Fruit fly (Drosophila melanogaster) whole organism, prepupa: Measurements from ENCODE around the gene CG15308.

Experiments used
- CG3032 ChIP-seq: fragments of 200-800 bp; optimal IDR thresholded peaks from 2 replicates; lab custom pipeline; 2019; ENCODE audit warnings: missing biosample characterization, mild to moderate bottlenecking, missing genetic modification characterization, moderate library complexity
- OdsH ChIP-seq: fragments of 200-800 bp; sonication (Bioruptor generic); optimal IDR thresholded peaks from 3 replicates; lab custom pipeline; 2016; ENCODE audit warnings: missing biosample characterization, missing genetic modification characterization
- Sox15 ChIP-seq: fragments of 200-800 bp; sonication (Bioruptor generic); optimal IDR thresholded peaks from 3 replicates; lab custom pipeline; 2016; ENCODE audit warnings: missing biosample characterization, missing genetic modification characterization
- fd59A ChIP-seq: fragments of 200-800 bp; sonication (Bioruptor generic); optimal IDR thresholded peaks from 2 replicates; lab custom pipeline; 2017; ENCODE audit warnings: missing biosample characterization, mild to moderate bottlenecking, missing genetic modification characterization, missing genetic modification reagents
- spab ChIP-seq: fragments of 200-800 bp; sonication (Bioruptor generic); optimal IDR thresholded peaks from 2 replicates; lab custom pipeline; 2017; ENCODE audit warnings: missing biosample characterization, mild to moderate bottlenecking, missing genetic modification characterization, missing genetic modification reagents

dm6 chrX:10212687-10213329 lies 6.1 kb downstream of the CG15308 start, which contains the start of gene ATPsyndelta:
- TF ChIP-seq OdsH = no peak
- TF ChIP-seq CG3032 (tag; lab: Kevin White, UChicago) = no peak
- no peak for TF ChIP-seq Sox15 (GFP tag; lab: Kevin White, UChicago)
- no peak for TF ChIP-seq fd59A
- TF ChIP-seq spab (GFP tag; lab: Kevin White, UChicago) = no peak
